Fruit fly (Drosophila melanogaster): ENCODE data around the gene CG13919.

DNA sequence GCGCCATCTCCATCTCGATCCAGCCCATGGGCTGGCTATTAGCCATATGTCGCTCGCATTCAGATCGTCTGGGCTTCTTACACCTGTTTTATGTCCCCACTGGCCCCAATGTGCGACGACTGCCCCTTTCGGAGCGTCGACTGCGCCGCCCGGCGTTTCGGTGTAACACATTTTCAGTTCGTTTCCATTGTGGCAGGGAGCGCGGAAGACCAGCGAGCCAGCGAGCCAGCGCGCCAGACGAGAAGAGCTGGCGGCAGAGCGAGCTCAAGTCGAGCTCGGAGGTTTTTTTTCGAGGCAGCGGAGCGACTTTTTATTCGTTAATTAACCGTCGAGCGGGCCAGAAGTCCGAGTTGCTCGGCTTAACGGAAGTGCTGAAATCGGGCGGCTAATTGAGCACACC, 29.1 kb downstream of the CG13919 start, which contains the start of gene CG7991:
- TF ChIP-seq Hr96 (GFP tag; optimal IDR thresholded peaks at IDR 0.05) (no peak), CG1620 (GFP tag; optimal IDR thresholded peaks at IDR 0.05) (no peak), CG14711 (tag; optimal IDR thresholded peaks at IDR 0.05) (no peak), bab1 (GFP tag; optimal IDR thresholded peaks at IDR 0.05) (no peak), tj (GFP tag; optimal IDR thresholded peaks at IDR 0.05) (no peak), CG7101 (tag; optimal IDR thresholded peaks at IDR 0.05) (no peak), cic (GFP tag; optimal IDR thresholded peaks at IDR 0.05) (no peak), ovo (GFP tag; optimal IDR thresholded peaks at IDR 0.05) (no peak), CG7045 (GFP tag; optimal IDR thresholded peaks at IDR 0.05) (no peak), CG5204 (GFP tag; optimal IDR thresholded peaks at IDR 0.05) (no peak), Clk (GFP tag; optimal IDR thresholded peaks at IDR 0.05) (no peak), cnc (optimal IDR thresholded peaks at IDR 0.05) (no peak)
